Fruit fly (Drosophila melanogaster): ENCODE measurements around the gene CG7135.

Gene CG7135

dm6 chrX:18118519-18118918, 15.1 kb downstream of the CG7135 start:
- TF ChIP-seq CG3919 (GFP tag; optimal IDR thresholded peaks at IDR 0.05), result no peak
- no peak for TF ChIP-seq spab (GFP tag; optimal IDR thresholded peaks at IDR 0.05)
- no peak for TF ChIP-seq dac (GFP tag; optimal IDR thresholded peaks at IDR 0.05)
- no peak for TF ChIP-seq net (GFP tag; optimal IDR thresholded peaks at IDR 0.05)
- no peak for TF ChIP-seq CG7368 (GFP tag; optimal IDR thresholded peaks at IDR 0.05)
- TF ChIP-seq CG9139 (GFP tag; optimal IDR thresholded peaks at IDR 0.05), result no peak
- no peak for TF ChIP-seq Sox102F (GFP tag; optimal IDR thresholded peaks at IDR 0.05)
- no peak for TF ChIP-seq esn (GFP tag; optimal IDR thresholded peaks at IDR 0.05)

- TF ChIP-seq dsx (GFP tag; optimal IDR thresholded peaks at IDR 0.05; ENCODE audit: poor library complexity, severe bottlenecking), result no peak
- TF ChIP-seq CG8119 (GFP tag; IDR thresholded peaks at IDR 0.05), result 0 out of 3 replicates have a peak, but pooled peaks have one; percentile 13
Measured at dm6 chrX:18125520-18125919, 22.1 kb downstream of the CG7135 start.

- no peak for TF ChIP-seq CG11902 (GFP tag; optimal IDR thresholded peaks at IDR 0.05)
- TF ChIP-seq Ets96B (tag; optimal IDR thresholded peaks at IDR 0.05), result no peak
- TF ChIP-seq Eip93F (GFP tag; optimal IDR thresholded peaks at IDR 0.05), result no peak
- no peak for TF ChIP-seq CG31627 (GFP tag; optimal IDR thresholded peaks at IDR 0.05)
- TF ChIP-seq svp (GFP tag), result no peak
- no peak for TF ChIP-seq CG9139 (GFP tag; optimal IDR thresholded peaks at IDR 0.05)
- no peak for TF ChIP-seq Hr39 (GFP tag; optimal IDR thresholded peaks at IDR 0.05)
- no peak for TF ChIP-seq CG4318 (GFP tag; optimal IDR thresholded peaks at IDR 0.05)
- no peak for TF ChIP-seq Sox14 (GFP tag; optimal IDR thresholded peaks at IDR 0.05)
- no peak for TF ChIP-seq eg (GFP tag; IDR thresholded peaks at IDR 0.05)
- no peak for TF ChIP-seq CG1621 (tag; optimal IDR thresholded peaks at IDR 0.05)
Measured at dm6 chrX:18129297-18129696, 25.8 kb downstream of the CG7135 start.

- TF ChIP-seq Eip78C (GFP tag) (peak; percentile 54), Gug (GFP tag; IDR thresholded peaks at IDR 0.05) (no peak), svp (GFP tag) (peak; percentile 88)
Measured at dm6 chrX:18130168-18130567, 26.7 kb downstream of the CG7135 start, which contains the start of gene CG43133. Gene CG43133 (minus strand): TSS chrX:18130178.

- TF ChIP-seq eg (GFP tag; IDR thresholded peaks at IDR 0.05), result peak; percentile 63; the same call in 2 of the 3 replicates
- TF ChIP-seq CG6792 (GFP tag; optimal IDR thresholded peaks at IDR 0.05), result peak; percentile 26
- TF ChIP-seq CG31627 (GFP tag; optimal IDR thresholded peaks at IDR 0.05), result peak; percentile 62
- TF ChIP-seq CG15336 (GFP tag; IDR thresholded peaks at IDR 0.05), result peak; percentile 65
- TF ChIP-seq Blimp-1 (GFP tag; optimal IDR thresholded peaks at IDR 0.05), result no peak
- TF ChIP-seq Hr4 (GFP tag; optimal IDR thresholded peaks at IDR 0.05), result peak; percentile 53
- TF ChIP-seq vri (GFP tag; optimal IDR thresholded peaks at IDR 0.05), result no peak
- TF ChIP-seq Lpt (GFP tag; optimal IDR thresholded peaks at IDR 0.05), result no peak
- no peak for TF ChIP-seq fd85E (GFP tag; optimal IDR thresholded peaks at IDR 0.05)
- TF ChIP-seq Hr39 (GFP tag; optimal IDR thresholded peaks at IDR 0.05), result peak; percentile 61
- TF ChIP-seq Eip78C (GFP tag), result peak; percentile 13
- TF ChIP-seq Hr38 (GFP tag; optimal IDR thresholded peaks at IDR 0.05), result no peak
- no peak for TF ChIP-seq Ets96B (tag; optimal IDR thresholded peaks at IDR 0.05)
- TF ChIP-seq CG11762 (GFP tag; optimal IDR thresholded peaks at IDR 0.05; ENCODE audit: insufficient read depth), result no peak
- no peak for TF ChIP-seq CG8632 (GFP tag; optimal IDR thresholded peaks at IDR 0.05)
- peak; percentile 14 for TF ChIP-seq Met (GFP tag; optimal IDR thresholded peaks at IDR 0.05)
- TF ChIP-seq acj6 (GFP tag; optimal IDR thresholded peaks at IDR 0.05), result peak; percentile 25
- TF ChIP-seq Eip93F (GFP tag; optimal IDR thresholded peaks at IDR 0.05), result no peak
- no peak for TF ChIP-seq Ets21C (GFP tag; optimal IDR thresholded peaks at IDR 0.05)
- TF ChIP-seq CG3919 (GFP tag; optimal IDR thresholded peaks at IDR 0.05), result no peak
- TF ChIP-seq lz (GFP tag; optimal IDR thresholded peaks at IDR 0.05), result peak; percentile 37
- TF ChIP-seq CG11902 (GFP tag; optimal IDR thresholded peaks at IDR 0.05), result peak; percentile 25
- TF ChIP-seq CG4318 (GFP tag; optimal IDR thresholded peaks at IDR 0.05), result no peak
- TF ChIP-seq cyc (GFP tag; optimal IDR thresholded peaks at IDR 0.05), result peak; percentile 46
- no peak for TF ChIP-seq CG6854 (GFP tag; optimal IDR thresholded peaks at IDR 0.05)
- TF ChIP-seq CG1621 (tag; optimal IDR thresholded peaks at IDR 0.05), result no peak
- peak; percentile 40 for TF ChIP-seq svp (GFP tag)
- no peak for TF ChIP-seq CG16779 (tag; optimal IDR thresholded peaks at IDR 0.05)
- TF ChIP-seq fd59A (GFP tag; optimal IDR thresholded peaks at IDR 0.05), result no peak
- TF ChIP-seq spab (GFP tag; optimal IDR thresholded peaks at IDR 0.05), result no peak
- no peak for TF ChIP-seq CG6808 (GFP tag; optimal IDR thresholded peaks at IDR 0.05)
- TF ChIP-seq dsx (GFP tag; optimal IDR thresholded peaks at IDR 0.05; ENCODE audit: poor library complexity, severe bottlenecking), result no peak
- no peak for TF ChIP-seq CG10631 (GFP tag; optimal IDR thresholded peaks at IDR 0.05)
- peak; percentile 43 for TF ChIP-seq OdsH (GFP tag; optimal IDR thresholded peaks at IDR 0.05)
Measured at dm6 chrX:18136059-18136458, 32.6 kb downstream of the CG7135 start.

Measured in whole organism, prepupa.